Worm (Caenorhabditis elegans) whole organism, mixed stage, embryonic: ENCODE results near the gene C55A6.10.

Source experiments
- bed-3 ChIP-seq: fragments of 200-800 bp; sonication (Bioruptor generic); optimal IDR thresholded peaks from 3 replicates; lab custom pipeline; 2018; ENCODE audit warnings: mild to moderate bottlenecking, missing genetic modification characterization, moderate library complexity, missing compliant biosample characterization
- ceh-39 ChIP-seq: fragments of 150-350 bp; optimal IDR thresholded peaks from 2 replicates; lab custom pipeline; 2014; ENCODE audit warnings: missing biosample characterization, missing genetic modification characterization
- ceh-83 ChIP-seq: fragments of 200-800 bp; sonication (Bioruptor generic); optimal IDR thresholded peaks from 2 replicates; lab custom pipeline; 2018; ENCODE audit warnings: mild to moderate bottlenecking, missing genetic modification characterization, missing compliant biosample characterization
- ces-1 ChIP-seq: fragments of 150-350 bp; optimal IDR thresholded peaks from 2 replicates; lab custom pipeline; 2014; ENCODE audit warnings: missing biosample characterization, missing genetic modification reagents, missing genetic modification characterization
- cnd-1 ChIP-seq: fragments of 200-800 bp; sonication (Bioruptor generic); optimal IDR thresholded peaks from 2 replicates; lab custom pipeline; 2018; ENCODE audit warnings: mild to moderate bottlenecking, missing genetic modification characterization, missing compliant biosample characterization
- drap-1 ChIP-seq: fragments of 200-800 bp; sonication (Bioruptor generic); optimal IDR thresholded peaks from 3 replicates; lab custom pipeline; 2018; ENCODE audit warnings: mild to moderate bottlenecking, missing genetic modification characterization, missing compliant biosample characterization
- elt-1 ChIP-seq: sonication (generic microtip); optimal IDR thresholded peaks from 2 replicates; lab custom pipeline; 2017; ENCODE audit warnings: missing genetic modification characterization, mild to moderate bottlenecking, missing compliant biosample characterization, antibody characterized with exemption, moderate library complexity, borderline replicate concordance; ENCODE audit not compliant: insufficient read depth
- hlh-1 ChIP-seq: fragments of 150-350 bp; optimal IDR thresholded peaks from 2 replicates; lab custom pipeline; 2014; ENCODE audit warnings: missing biosample characterization, missing genetic modification reagents, missing genetic modification characterization
- lin-32 ChIP-seq: fragments of 200-800 bp; sonication (Bioruptor generic); optimal IDR thresholded peaks from 2 replicates; lab custom pipeline; 2018; ENCODE audit warnings: mild to moderate bottlenecking, missing genetic modification characterization, missing compliant biosample characterization
- lsy-2 ChIP-seq: fragments of 150-350 bp; optimal IDR thresholded peaks from 2 replicates; lab custom pipeline; 2014; ENCODE audit warnings: missing biosample characterization, missing genetic modification characterization
- mep-1 ChIP-seq: fragments of 150-350 bp; optimal IDR thresholded peaks from 2 replicates; lab custom pipeline; 2017; ENCODE audit warnings: missing biosample characterization, missing genetic modification reagents, missing genetic modification characterization, inconsistent platforms
- mls-2 ChIP-seq: sonication (generic microtip); optimal IDR thresholded peaks from 2 replicates; lab custom pipeline; 2016; ENCODE audit warnings: mild to moderate bottlenecking, missing genetic modification characterization, moderate library complexity, missing compliant biosample characterization
- nhr-28 ChIP-seq: fragments of 150-350 bp; optimal IDR thresholded peaks from 2 replicates; lab custom pipeline; 2014; ENCODE audit warnings: missing biosample characterization, missing genetic modification characterization
- nhr-76 ChIP-seq: sonication (generic microtip); optimal IDR thresholded peaks from 2 replicates; lab custom pipeline; 2017; ENCODE audit warnings: missing biosample characterization, missing genetic modification characterization
- pha-4 ChIP-seq: fragments of 150-350 bp; optimal IDR thresholded peaks from 2 replicates; lab custom pipeline; 2018; ENCODE audit warnings: missing biosample characterization, missing genetic modification reagents, missing genetic modification characterization
- sem-2 ChIP-seq: fragments of 200-800 bp; sonication (Bioruptor generic); optimal IDR thresholded peaks from 2 replicates; lab custom pipeline; 2018; ENCODE audit warnings: mild to moderate bottlenecking, missing genetic modification characterization, missing compliant biosample characterization
- snpc-4 ChIP-seq: fragments of 150-350 bp; optimal IDR thresholded peaks from 2 replicates; lab custom pipeline; 2014; ENCODE audit warnings: missing biosample characterization, missing genetic modification characterization
- sptf-1 ChIP-seq: sonication (generic microtip); optimal IDR thresholded peaks from 2 replicates; lab custom pipeline; 2017; ENCODE audit warnings: mild to moderate bottlenecking, missing genetic modification characterization, moderate library complexity, missing compliant biosample characterization
- unc-120 ChIP-seq: sonication (generic microtip); optimal IDR thresholded peaks from 2 replicates; lab custom pipeline; 2017; ENCODE audit warnings: missing genetic modification characterization, missing compliant biosample characterization; ENCODE audit not compliant: poor library complexity, severe bottlenecking
- unc-39 ChIP-seq: fragments of 150-350 bp; optimal IDR thresholded peaks from 2 replicates; lab custom pipeline; 2014; ENCODE audit warnings: missing biosample characterization, missing genetic modification characterization
- unc-62 ChIP-seq: fragments of 150-350 bp; optimal IDR thresholded peaks from 2 replicates; lab custom pipeline; 2014; ENCODE audit warnings: missing biosample characterization, missing genetic modification reagents, missing genetic modification characterization
- zip-8 ChIP-seq: fragments of 150-350 bp; optimal IDR thresholded peaks from 2 replicates; lab custom pipeline; 2014; ENCODE audit warnings: missing biosample characterization, missing genetic modification characterization
- ztf-11 ChIP-seq: fragments of 150-350 bp; optimal IDR thresholded peaks from 2 replicates; lab custom pipeline; 2014; ENCODE audit warnings: missing biosample characterization, missing genetic modification characterization

The C55A6.10 gene

ce11 chrV:11548914-11549406 is 43.8 kb downstream of the C55A6.10 start, which contains the start of the genes F38B7.17 and F38B7.3:
TSS of gene F38B7.17 (minus strand) at chrV:11548964.
TSS of gene F38B7.3 (plus strand) at chrV:11549107.
- peak; percentile 40 for TF ChIP-seq unc-62
- TF ChIP-seq lin-32 (GFP tag; lab: Kevin White, UChicago): peak; percentile 11
- TF ChIP-seq lsy-2 (tag; lab: Kevin White, UChicago): peak; percentile 13
- peak; percentile 49 for TF ChIP-seq hlh-1
- peak; percentile 30 for TF ChIP-seq unc-120 (tag; lab: Kevin White, UChicago)
- peak; percentile 30 for TF ChIP-seq ces-1
- peak; percentile 50 for TF ChIP-seq pha-4
- TF ChIP-seq bed-3: no peak
- no peak for TF ChIP-seq nhr-28 (tag; lab: Kevin White, UChicago)
- TF ChIP-seq cnd-1 (tag; lab: Kevin White, UChicago): peak; percentile 84
- TF ChIP-seq, all 35 proteins: peak for 8

ce11 chrV:11552379-11552778 is 47.2 kb downstream of the C55A6.10 start, which contains the start of gene srx-85:
TSS of gene srx-85 (plus strand) at chrV:11552679.
- TF ChIP-seq unc-39 (tag; lab: Kevin White, UChicago) (no peak), mls-2 (no peak), zip-8 (tag; lab: Kevin White, UChicago) (no peak), mep-1 (tag; lab: Kevin White, UChicago) (no peak), sem-2 (GFP tag; lab: Kevin White, UChicago) (no peak), drap-1 (GFP tag; lab: Kevin White, UChicago) (no peak), snpc-4 (no peak), hlh-1 (no peak), sptf-1 (no peak), cnd-1 (tag; lab: Kevin White, UChicago) (no peak), unc-62 (no peak), ztf-11 (no peak), nhr-76 (tag; lab: Kevin White, UChicago) (no peak), lin-32 (GFP tag; lab: Kevin White, UChicago) (no peak), bed-3 (no peak), ceh-83 (GFP tag; lab: Kevin White, UChicago) (no peak), ceh-39 (tag; lab: Kevin White, UChicago) (no peak), pha-4 (no peak), elt-1 (tag; lab: Kevin White, UChicago) (no peak)
- TF ChIP-seq, all 35 proteins: peak for 0

ce11 chrV:11554260-11554659 is 49.1 kb downstream of the C55A6.10 start, which contains the start of gene duo-1:
TSS of gene duo-1 (plus strand) at chrV:11554630.
- TF ChIP-seq lsy-2 (tag; lab: Kevin White, UChicago): peak; percentile 76
- no peak for TF ChIP-seq snpc-4
- TF ChIP-seq, all 35 proteins: peak for 1
